Fruit fly (Drosophila melanogaster) Kc167 (cell line): ENCODE measurements around the gene CG8892.

Experiments
- Myc ChIP-seq: fragments of >200 bp; optimal IDR thresholded peaks from 2 replicates; lab custom pipeline; 2017; ENCODE audit warnings: missing external identifiers
- Sin3A ChIP-seq: fragments of >200 bp; optimal IDR thresholded peaks from 2 replicates; lab custom pipeline; 2018; ENCODE audit warnings: missing external identifiers
- h ChIP-seq: fragments of >200 bp; optimal IDR thresholded peaks from 3 replicates; lab custom pipeline; 2018; ENCODE audit warnings: missing external identifiers
- insv ChIP-seq: fragments of >200 bp; optimal IDR thresholded peaks from 3 replicates; lab custom pipeline; 2018; ENCODE audit warnings: missing external identifiers
- psq ChIP-seq: fragments of >200 bp; optimal IDR thresholded peaks from 2 replicates; lab custom pipeline; 2017; ENCODE audit warnings: missing external identifiers

dm6 chr2L:4936325-4936869 lies 45.0 kb downstream of the CG8892 start, which contains the start of gene hoe2:
- TF ChIP-seq h (lab: Kevin White, UChicago) (no peak), psq (lab: Kevin White, UChicago) (no peak), Sin3A (lab: Kevin White, UChicago) (no peak), Myc (lab: Kevin White, UChicago) (no peak), insv (no peak)
